Worm (Caenorhabditis elegans): ENCODE data around the gene enu-3.6.
A peak's percentile ranks its signal among the peaks of the same experiment; 100 is the strongest.

enu-3.6 gene

ce11 chrIII:10717479-10717878 lies 32.8 kb upstream of the enu-3.6 start (continued):
- no peak for TF ChIP-seq lin-35 (GFP tag; optimal IDR thresholded peaks at IDR 0.05)
- TF ChIP-seq F37B4.10 (GFP tag; IDR thresholded peaks at IDR 0.05) = 0 out of 2 replicates have a peak, but pooled peaks have one; percentile 52
- TF ChIP-seq akir-1 (GFP tag; optimal IDR thresholded peaks at IDR 0.05) = no peak
- no peak for TF ChIP-seq tbx-9 (tag; optimal IDR thresholded peaks at IDR 0.05; ENCODE audit: borderline replicate concordance)
- TF ChIP-seq rcor-1 (GFP tag; IDR thresholded peaks at IDR 0.05) = no peak; the same call in 1 of the 2 replicates
- no peak for TF ChIP-seq F52B5.7 (tag; optimal IDR thresholded peaks at IDR 0.05)
- peak; percentile 41 for TF ChIP-seq madf-10 (tag; optimal IDR thresholded peaks at IDR 0.05)
- peak; percentile 2 for TF ChIP-seq F23B12.7 (tag; optimal IDR thresholded peaks at IDR 0.05; ENCODE audit: insufficient read depth)
- TF ChIP-seq F22D6.2 (tag; optimal IDR thresholded peaks at IDR 0.05) = peak; percentile 65
- TF ChIP-seq pha-4 (tag; optimal IDR thresholded peaks at IDR 0.05) = no peak
- peak; percentile 40; the same call in 1 of the 2 replicates for TF ChIP-seq lin-26 (GFP tag; IDR thresholded peaks at IDR 0.05)
- no peak for TF ChIP-seq ztf-22 (GFP tag; optimal IDR thresholded peaks at IDR 0.05)
- TF ChIP-seq sptf-2 (GFP tag; optimal IDR thresholded peaks at IDR 0.05) = no peak
- TF ChIP-seq mcd-1 (GFP tag; IDR thresholded peaks at IDR 0.05) = peak; percentile 6; the same call in 1 of the 2 replicates
- peak; percentile 83 for TF ChIP-seq lin-40 (tag; optimal IDR thresholded peaks at IDR 0.05)
- TF ChIP-seq tbp1 (GFP tag; optimal IDR thresholded peaks at IDR 0.05) = peak; percentile 43
- 0 out of 2 replicates have a peak, but pooled peaks have one; percentile 37 for TF ChIP-seq ceh-40 (GFP tag; IDR thresholded peaks at IDR 0.05)
- peak; percentile 53; the same call in 1 of the 2 replicates for TF ChIP-seq C06A6.2 (GFP tag; conservative IDR thresholded peaks at IDR 0.05)
- no peak for TF ChIP-seq F57C9.4 (tag; optimal IDR thresholded peaks at IDR 0.05)
- no peak for TF ChIP-seq cebp-1 (GFP tag; IDR thresholded peaks at IDR 0.05)
- TF ChIP-seq cebp-1 (tag; optimal IDR thresholded peaks at IDR 0.05) = peak; percentile 63
- peak; percentile 75 for TF ChIP-seq ama-1 (optimal IDR thresholded peaks at IDR 0.05)
- TF ChIP-seq ama-1 (GFP tag; optimal IDR thresholded peaks at IDR 0.05) = no peak
- peak; percentile 24 for TF ChIP-seq lin-54 (GFP tag; optimal IDR thresholded peaks at IDR 0.05)
- no peak for TF ChIP-seq aptf-2 (GFP tag; conservative IDR thresholded peaks at IDR 0.05)
- peak; percentile 24 for TF ChIP-seq tlf-1 (GFP tag; optimal IDR thresholded peaks at IDR 0.05)
- peak; percentile 32 for TF ChIP-seq ceh-27 (GFP tag; optimal IDR thresholded peaks at IDR 0.05)
- TF ChIP-seq die-1 (tag; optimal IDR thresholded peaks at IDR 0.05) = peak; percentile 45
- TF ChIP-seq ztf-26 (tag; optimal IDR thresholded peaks at IDR 0.05) = peak; percentile 65
- TF ChIP-seq atf-7 (tag; optimal IDR thresholded peaks at IDR 0.05) = peak; percentile 96
- peak; percentile 57; the same call in 1 of the 2 replicates for TF ChIP-seq dox-1 (GFP tag; IDR thresholded peaks at IDR 0.05)
- TF ChIP-seq nhr-80 (tag; optimal IDR thresholded peaks at IDR 0.05) = peak; percentile 89
- TF ChIP-seq B0035.1 (tag; optimal IDR thresholded peaks at IDR 0.05) = peak; percentile 56

- TF ChIP-seq nhr-27 (tag; optimal IDR thresholded peaks at IDR 0.05) (no peak), let-607 (tag; optimal IDR thresholded peaks at IDR 0.05) (peak in 1 of 2 experiments; percentile 14), ztf-6 (GFP tag; IDR thresholded peaks at IDR 0.05) (no peak)
Observed at ce11 chrIII:10718078-10718477, 32.2 kb upstream of the enu-3.6 start.

- TF ChIP-seq zfh-2 (GFP tag; conservative IDR thresholded peaks at IDR 0.05) (0 out of 2 replicates have a peak, but pooled peaks have one; percentile 40), chd-7 (tag; optimal IDR thresholded peaks at IDR 0.05) (peak; percentile 38), lin-26 (GFP tag; IDR thresholded peaks at IDR 0.05) (peak; percentile 26; the same call in 1 of the 2 replicates), xnd-1 (tag; optimal IDR thresholded peaks at IDR 0.05) (no peak), nhr-80 (tag; optimal IDR thresholded peaks at IDR 0.05) (peak; percentile 32), F57C9.4 (tag; optimal IDR thresholded peaks at IDR 0.05) (no peak), lin-40 (tag; optimal IDR thresholded peaks at IDR 0.05) (peak; percentile 11), cebp-2 (GFP tag; IDR thresholded peaks at IDR 0.05) (0 out of 2 replicates have a peak, but pooled peaks have one; percentile 66), lsy-27 (tag; optimal IDR thresholded peaks at IDR 0.05; ENCODE audit: borderline replicate concordance, insufficient read depth) (no peak), atf-7 (tag; optimal IDR thresholded peaks at IDR 0.05) (peak; percentile 18), ama-1 (optimal IDR thresholded peaks at IDR 0.05) (peak; percentile 52), ama-1 (GFP tag; optimal IDR thresholded peaks at IDR 0.05) (no peak), T07F8.4 (tag; optimal IDR thresholded peaks at IDR 0.05) (no peak), ceh-40 (GFP tag; IDR thresholded peaks at IDR 0.05) (no peak), ZK185.1 (tag; optimal IDR thresholded peaks at IDR 0.05; ENCODE audit: poor library complexity, severe bottlenecking) (no peak), ztf-26 (tag; optimal IDR thresholded peaks at IDR 0.05) (peak; percentile 23), nfya-2 (GFP tag; IDR thresholded peaks at IDR 0.05) (no peak), nfyb-1 (GFP tag; IDR thresholded peaks at IDR 0.05) (peak; percentile 24), ekl-4 (GFP tag; IDR thresholded peaks at IDR 0.05) (0 out of 2 replicates have a peak, but pooled peaks have one; percentile 22)
Observed at ce11 chrIII:10719057-10719456, 31.2 kb upstream of the enu-3.6 start.
